Fruit fly (Drosophila melanogaster) whole organism, embryonic: ENCODE measurements around the gene CG10492.

Experiments used
- Ada2b ChIP-seq: fragments of 200-800 bp; sonication (Bioruptor generic); IDR thresholded peaks from 2 replicates; pipeline ENCODE4 v1.3.6; 2022; ENCODE audit warnings: missing biosample characterization, missing genetic modification characterization
- BEAF-32 ChIP-seq: fragments of 200-800 bp; sonication (Bioruptor generic); optimal IDR thresholded peaks from 3 replicates; lab custom pipeline; 2017; ENCODE audit warnings: missing biosample characterization, missing genetic modification characterization, mild to moderate bottlenecking, moderate library complexity, missing genetic modification reagents
- Bgb ChIP-seq: fragments of 200-800 bp; sonication (Bioruptor generic); IDR thresholded peaks from 2 replicates; pipeline ENCODE4 v1.3.6; 2022; ENCODE audit warnings: missing biosample characterization, missing genetic modification characterization; ENCODE audit not compliant: partially characterized antibody
- CG10274 ChIP-seq: fragments of 200-800 bp; sonication (Bioruptor generic); optimal IDR thresholded peaks from 3 replicates; lab custom pipeline; 2017; ENCODE audit warnings: missing biosample characterization, mild to moderate bottlenecking, missing genetic modification characterization
- CG11247 ChIP-seq: fragments of 200-800 bp; sonication (Bioruptor generic); IDR thresholded peaks from 2 replicates; pipeline ENCODE4 v1.3.6; 2022; ENCODE audit warnings: missing biosample characterization, missing genetic modification characterization
- CG11456 ChIP-seq: fragments of 200-800 bp; sonication (Bioruptor generic); IDR thresholded peaks from 3 replicates; pipeline ENCODE4 v1.3.6; 2022; ENCODE audit warnings: missing biosample characterization, missing genetic modification characterization
- CG12236 ChIP-seq: fragments of 200-800 bp; sonication (Bioruptor generic); optimal IDR thresholded peaks from 2 replicates; lab custom pipeline; 2016; ENCODE audit warnings: missing biosample characterization, missing genetic modification characterization
- CG1603 ChIP-seq: fragments of 200-800 bp; sonication (Bioruptor generic); optimal IDR thresholded peaks from 2 replicates; lab custom pipeline; 2019; ENCODE audit warnings: missing biosample characterization, mild to moderate bottlenecking, missing genetic modification characterization, moderate library complexity
- CG16815 ChIP-seq: fragments of 200-800 bp; sonication (Bioruptor generic); optimal IDR thresholded peaks from 3 replicates; lab custom pipeline; 2017; ENCODE audit warnings: missing biosample characterization, mild to moderate bottlenecking, missing genetic modification characterization
- CG17361 ChIP-seq: fragments of 200-800 bp; sonication (Bioruptor generic); IDR thresholded peaks from 3 replicates; pipeline ENCODE4 v1.3.6; 2022; ENCODE audit warnings: missing biosample characterization, missing genetic modification characterization
- CG17802 ChIP-seq: fragments of 200-800 bp; sonication (Bioruptor generic); optimal IDR thresholded peaks from 2 replicates; lab custom pipeline; 2018; ENCODE audit warnings: missing biosample characterization, mild to moderate bottlenecking, missing genetic modification characterization, moderate library complexity
- CG18619 ChIP-seq: fragments of 200-800 bp; sonication (Bioruptor generic); optimal IDR thresholded peaks from 3 replicates; lab custom pipeline; 2017; ENCODE audit warnings: missing biosample characterization, mild to moderate bottlenecking, missing genetic modification characterization
- CG30403 ChIP-seq: fragments of 200-800 bp; sonication (Bioruptor generic); optimal IDR thresholded peaks from 3 replicates; lab custom pipeline; 2016; ENCODE audit warnings: missing biosample characterization, missing genetic modification characterization
- CG3163 ChIP-seq: fragments of 200-800 bp; sonication (Bioruptor generic); optimal IDR thresholded peaks from 3 replicates; lab custom pipeline; 2016; ENCODE audit warnings: missing biosample characterization, missing genetic modification characterization
- CG32767 ChIP-seq: fragments of 200-800 bp; sonication (Bioruptor generic); IDR thresholded peaks from 2 replicates; pipeline ENCODE4 v1.3.6; 2022; ENCODE audit warnings: missing biosample characterization, missing genetic modification characterization
- CG3847 ChIP-seq: fragments of 200-800 bp; sonication (Bioruptor generic); IDR thresholded peaks from 2 replicates; pipeline ENCODE4 v1.3.6; 2022; ENCODE audit warnings: missing biosample characterization, missing genetic modification characterization
- CG6791 ChIP-seq: fragments of 200-800 bp; sonication (Bioruptor generic); IDR thresholded peaks from 3 replicates; pipeline ENCODE4 v1.3.6; 2022; ENCODE audit warnings: missing biosample characterization, missing genetic modification characterization; ENCODE audit not compliant: partially characterized antibody
- CG7786 ChIP-seq: fragments of 200-800 bp; sonication (Bioruptor generic); optimal IDR thresholded peaks from 2 replicates; lab custom pipeline; 2016; ENCODE audit warnings: missing biosample characterization, missing genetic modification characterization
- CG7987 ChIP-seq: fragments of 200-800 bp; sonication (Bioruptor generic); optimal IDR thresholded peaks from 2 replicates; lab custom pipeline; 2018; ENCODE audit warnings: missing biosample characterization, mild to moderate bottlenecking, missing genetic modification characterization, moderate library complexity
- Camta ChIP-seq: fragments of 200-800 bp; sonication (Bioruptor generic); optimal IDR thresholded peaks from 2 replicates; lab custom pipeline; 2016; ENCODE audit warnings: missing biosample characterization, missing genetic modification characterization
- D19B ChIP-seq: fragments of 200-800 bp; sonication (Bioruptor generic); optimal IDR thresholded peaks from 2 replicates; lab custom pipeline; 2017; ENCODE audit warnings: missing biosample characterization, mild to moderate bottlenecking, missing genetic modification characterization
- Deaf1 ChIP-seq: fragments of 200-800 bp; optimal IDR thresholded peaks from 3 replicates; lab custom pipeline; 2019; ENCODE audit warnings: missing biosample characterization, mild to moderate bottlenecking, missing genetic modification characterization, moderate library complexity
- Dref ChIP-seq: fragments of 200-800 bp; sonication (Bioruptor generic); IDR thresholded peaks from 2 replicates; pipeline ENCODE4 v1.3.6; 2022; ENCODE audit warnings: missing biosample characterization, missing genetic modification characterization
- E2f1 ChIP-seq: fragments of 200-800 bp; sonication (Bioruptor generic); IDR thresholded peaks from 2 replicates; pipeline ENCODE4 v1.3.6; 2022; ENCODE audit warnings: missing biosample characterization, missing genetic modification characterization
- Ets65A ChIP-seq: fragments of 200-800 bp; sonication (Bioruptor generic); peaks from one replicate; lab custom pipeline; 2016; ENCODE audit warnings: missing biosample characterization, missing genetic modification characterization
- GATAe ChIP-seq: fragments of 200-800 bp; sonication (Bioruptor generic); conservative IDR thresholded peaks from 2 replicates; pipeline ENCODE4 v1.3.6; 2022; ENCODE audit warnings: missing biosample characterization, missing genetic modification characterization
- Hmx ChIP-seq: fragments of 200-800 bp; sonication (Bioruptor generic); optimal IDR thresholded peaks from 2 replicates; lab custom pipeline; 2016; ENCODE audit warnings: missing biosample characterization, missing genetic modification characterization
- Med ChIP-seq: fragments of 200-800 bp; sonication (Bioruptor generic); peaks from one replicate; lab custom pipeline; 2016; ENCODE audit warnings: missing biosample characterization, missing genetic modification characterization, mild to moderate bottlenecking, inconsistent platforms, moderate library complexity
- Oaz ChIP-seq: fragments of 200-800 bp; sonication (Bioruptor generic); IDR thresholded peaks from 2 replicates; pipeline ENCODE4 v1.3.6; 2022; ENCODE audit warnings: missing biosample characterization, missing genetic modification characterization
- Oli ChIP-seq: fragments of 200-800 bp; sonication (Bioruptor generic); optimal IDR thresholded peaks from 2 replicates; lab custom pipeline; 2018; ENCODE audit warnings: missing biosample characterization, mild to moderate bottlenecking, missing genetic modification characterization, moderate library complexity
- Opbp ChIP-seq: fragments of 200-800 bp; sonication (Bioruptor generic); IDR thresholded peaks from 3 replicates; pipeline ENCODE4 v1.3.6; 2022; ENCODE audit warnings: missing biosample characterization, missing genetic modification characterization; ENCODE audit not compliant: partially characterized antibody
- Ssrp ChIP-seq: fragments of 200-800 bp; sonication (Bioruptor generic); optimal IDR thresholded peaks from 2 replicates; lab custom pipeline; 2018; ENCODE audit warnings: missing biosample characterization, mild to moderate bottlenecking, missing genetic modification characterization, moderate library complexity
- Tbp ChIP-seq: fragments of >200 bp; optimal IDR thresholded peaks from 2 replicates; lab custom pipeline; 2018; ENCODE audit warnings: missing biosample characterization, missing genetic modification characterization
- ac ChIP-seq: fragments of 200-800 bp; sonication (Bioruptor generic); optimal IDR thresholded peaks from 3 replicates; lab custom pipeline; 2017; ENCODE audit warnings: missing biosample characterization, mild to moderate bottlenecking, missing genetic modification characterization
- az2 ChIP-seq: fragments of 200-800 bp; sonication (Bioruptor generic); optimal IDR thresholded peaks from 3 replicates; lab custom pipeline; 2016; ENCODE audit warnings: missing biosample characterization, missing genetic modification characterization
- bab2 ChIP-seq: fragments of 200-800 bp; sonication (Bioruptor generic); optimal IDR thresholded peaks from 2 replicates; lab custom pipeline; 2016; ENCODE audit warnings: missing biosample characterization, missing genetic modification characterization
- chm ChIP-seq: fragments of 200-800 bp; sonication (Bioruptor generic); IDR thresholded peaks from 2 replicates; pipeline ENCODE4 v1.3.6; 2022; ENCODE audit warnings: missing biosample characterization, missing genetic modification characterization
- crol ChIP-seq: fragments of 200-800 bp; sonication (Bioruptor generic); IDR thresholded peaks from 2 replicates; pipeline ENCODE4 v1.3.6; 2022; ENCODE audit warnings: missing biosample characterization, missing genetic modification characterization
- eve ChIP-seq, 2 experiments: fragments of >200 bp; optimal IDR thresholded peaks; 2 replicates each; lab custom pipeline; 2017; ENCODE audit warnings: missing biosample characterization in 2 of 2, missing genetic modification characterization in 2 of 2
- jumu ChIP-seq: fragments of 200-800 bp; sonication (Bioruptor generic); optimal IDR thresholded peaks from 3 replicates; lab custom pipeline; 2016; ENCODE audit warnings: missing biosample characterization, missing genetic modification characterization
- maf-S ChIP-seq: fragments of 200-800 bp; sonication (Bioruptor generic); optimal IDR thresholded peaks from 2 replicates; lab custom pipeline; 2016; ENCODE audit warnings: missing biosample characterization, missing genetic modification characterization
- nerfin-1 ChIP-seq: fragments of 200-800 bp; sonication (Bioruptor generic); optimal IDR thresholded peaks from 3 replicates; lab custom pipeline; 2019; ENCODE audit warnings: missing biosample characterization, mild to moderate bottlenecking, missing genetic modification characterization, moderate library complexity
- nmo ChIP-seq: fragments of 200-800 bp; sonication (Bioruptor generic); optimal IDR thresholded peaks from 2 replicates; lab custom pipeline; 2018; ENCODE audit warnings: missing biosample characterization, mild to moderate bottlenecking, missing genetic modification characterization, moderate library complexity
- oc ChIP-seq: fragments of 200-800 bp; sonication (Bioruptor generic); optimal IDR thresholded peaks from 2 replicates; lab custom pipeline; 2018; ENCODE audit warnings: missing biosample characterization, mild to moderate bottlenecking, missing genetic modification characterization, moderate library complexity
- prd ChIP-seq, 3 experiments: fragments of >200 bp in 2 of 3; fragments of 200-800 bp in 1 of 3; sonication (Bioruptor generic) in 1 of 3; optimal IDR thresholded peaks in 2 of 3; IDR thresholded peaks in 1 of 3; 2 replicates in 2 of 3; 3 replicates in 1 of 3; pipeline versions ENCODE4 v1.3.6 to Lab custom; 2017 to 2022; ENCODE audit warnings: missing biosample characterization in 1 of 3, missing genetic modification characterization in 1 of 3
- repo ChIP-seq: fragments of 200-800 bp; sonication (Bioruptor generic); optimal IDR thresholded peaks from 2 replicates; lab custom pipeline; 2016; ENCODE audit warnings: missing biosample characterization, missing genetic modification characterization
- tup ChIP-seq: fragments of 200-800 bp; sonication (Bioruptor generic); optimal IDR thresholded peaks from 2 replicates; lab custom pipeline; 2016; ENCODE audit warnings: missing biosample characterization, mild to moderate bottlenecking, missing genetic modification characterization, moderate library complexity
- vnd ChIP-seq: fragments of 200-800 bp; sonication (Bioruptor generic); IDR thresholded peaks from 3 replicates; pipeline ENCODE4 v1.3.6; 2022; ENCODE audit warnings: missing biosample characterization, missing genetic modification characterization; ENCODE audit not compliant: partially characterized antibody
- wdn ChIP-seq: fragments of 200-800 bp; sonication (Bioruptor generic); IDR thresholded peaks from 2 replicates; pipeline ENCODE4 v1.3.6; 2022; ENCODE audit warnings: missing biosample characterization, missing genetic modification characterization
- wek ChIP-seq: fragments of 200-800 bp; sonication (Bioruptor generic); optimal IDR thresholded peaks from 3 replicates; lab custom pipeline; 2018; ENCODE audit warnings: missing biosample characterization, mild to moderate bottlenecking, missing genetic modification characterization, moderate library complexity

The CG10492 gene

dm6 chr2L:19026491-19027197 lies 27.2 kb upstream of the CG10492 start (continued):
- TF ChIP-seq ac (GFP tag; lab: Kevin White, UChicago) (no peak), Bgb (GFP tag; lab: Robert Waterston, UW) (no peak), Opbp (no peak), CG17802 (tag; lab: Kevin White, UChicago) (no peak), eve (GFP tag; optimal IDR thresholded peaks at IDR 0.05; lab: Kevin White, UChicago) (no peak), tup (GFP tag; lab: Kevin White, UChicago) (peak; percentile 9), CG6791 (no peak), Ada2b (GFP tag; lab: Robert Waterston, UW) (no peak), crol (GFP tag; lab: Robert Waterston, UW) (peak; percentile 79), wek (no peak), jumu (GFP tag; lab: Kevin White, UChicago) (no peak), nmo (GFP tag; lab: Kevin White, UChicago) (peak; percentile 43), Oaz (GFP tag; lab: Robert Waterston, UW) (no peak), D19B (peak; percentile 39), CG30403 (GFP tag; lab: Kevin White, UChicago) (peak; percentile 48), CG18619 (peak; percentile 60), CG17361 (GFP tag; lab: Robert Waterston, UW) (peak; percentile 53; the same call in 2 of the 3 replicates), CG7987 (no peak), prd (optimal IDR thresholded peaks at IDR 0.05; lab: Kevin White, UChicago) (no peak), prd (GFP tag; IDR thresholded peaks at IDR 0.05; lab: Robert Waterston, UW) (peak; percentile 17; the same call in 1 of the 3 replicates), CG1603 (peak; percentile 35), CG11247 (GFP tag; lab: Robert Waterston, UW) (no peak), E2f1 (no peak), az2 (no peak), CG32767 (GFP tag; lab: Robert Waterston, UW) (no peak), Med (peak; percentile 80), wdn (GFP tag; lab: Robert Waterston, UW) (no peak), CG10274 (GFP tag; lab: Kevin White, UChicago) (no peak), chm (GFP tag; lab: Robert Waterston, UW) (no peak), repo (GFP tag; lab: Kevin White, UChicago) (no peak), Dref (no peak), oc (no peak), Ssrp (tag; lab: Kevin White, UChicago) (no peak), vnd (GFP tag; lab: Robert Waterston, UW) (no peak), bab2 (GFP tag; lab: Kevin White, UChicago) (peak; percentile 27), BEAF-32 (GFP tag; lab: Kevin White, UChicago) (no peak), CG7786 (GFP tag; lab: Kevin White, UChicago) (no peak), Ets65A (GFP tag; lab: Kevin White, UChicago) (peak; percentile 81), CG12236 (GFP tag; lab: Kevin White, UChicago) (no peak), Hmx (no peak), CG11456 (GFP tag; lab: Robert Waterston, UW) (no peak), Oli (tag; lab: Kevin White, UChicago) (peak; percentile 57), nerfin-1 (tag; lab: Kevin White, UChicago) (peak; percentile 14), Deaf1 (tag; lab: Kevin White, UChicago) (peak; percentile 64), CG3163 (no peak), CG3847 (GFP tag; lab: Robert Waterston, UW) (peak; percentile 27), Tbp (GFP tag; lab: Kevin White, UChicago) (no peak), Camta (GFP tag; lab: Kevin White, UChicago) (no peak), maf-S (GFP tag; lab: Kevin White, UChicago) (no peak), CG16815 (GFP tag; lab: Kevin White, UChicago) (no peak), GATAe (GFP tag; lab: Robert Waterston, UW) (no peak)
